Fruit fly (Drosophila melanogaster) whole organism, embryonic: ENCODE results near the gene CG34149.
A peak's percentile ranks its signal among the peaks of the same experiment; 100 is the strongest.

Experiments used
- CG10543 ChIP-seq: fragments of 200-800 bp; sonication (Bioruptor generic); optimal IDR thresholded peaks from 3 replicates; lab custom pipeline; 2017; ENCODE audit warnings: missing biosample characterization, mild to moderate bottlenecking, missing genetic modification characterization, moderate library complexity
- CG14710 ChIP-seq: fragments of 200-800 bp; sonication (Bioruptor generic); optimal IDR thresholded peaks from 3 replicates; lab custom pipeline; 2019; ENCODE audit warnings: missing biosample characterization, mild to moderate bottlenecking, missing genetic modification characterization, moderate library complexity
- CG15269 ChIP-seq: fragments of 200-800 bp; sonication (Bioruptor generic); optimal IDR thresholded peaks from 2 replicates; lab custom pipeline; 2018; ENCODE audit warnings: missing biosample characterization, mild to moderate bottlenecking, missing genetic modification characterization, moderate library complexity
- CG1832 ChIP-seq: fragments of 200-800 bp; sonication (Bioruptor generic); optimal IDR thresholded peaks from 2 replicates; lab custom pipeline; 2017; ENCODE audit warnings: missing biosample characterization, mild to moderate bottlenecking, missing genetic modification characterization, inconsistent platforms
- CG2202 ChIP-seq: fragments of 200-800 bp; sonication (Bioruptor generic); optimal IDR thresholded peaks from 2 replicates; lab custom pipeline; 2018; ENCODE audit warnings: missing biosample characterization, mild to moderate bottlenecking, missing genetic modification characterization
- CG2678 ChIP-seq: fragments of 200-800 bp; sonication (Bioruptor generic); optimal IDR thresholded peaks from 3 replicates; lab custom pipeline; 2019; ENCODE audit warnings: missing biosample characterization, mild to moderate bottlenecking, missing genetic modification characterization, moderate library complexity
- CG2875 ChIP-seq: fragments of 200-800 bp; sonication (Bioruptor generic); optimal IDR thresholded peaks from 2 replicates; lab custom pipeline; 2017; ENCODE audit warnings: missing biosample characterization, mild to moderate bottlenecking, missing genetic modification characterization, missing genetic modification reagents
- CG31224 ChIP-seq: fragments of 200-800 bp; sonication (Bioruptor generic); IDR thresholded peaks from 2 replicates; pipeline ENCODE4 v1.3.6; 2022; ENCODE audit warnings: missing biosample characterization, missing genetic modification characterization
- CG3407 ChIP-seq: fragments of 200-800 bp; sonication (Bioruptor generic); optimal IDR thresholded peaks from 2 replicates; lab custom pipeline; 2018; ENCODE audit warnings: missing biosample characterization, mild to moderate bottlenecking, missing genetic modification characterization
- CG42726 ChIP-seq: fragments of 200-800 bp; sonication (Bioruptor generic); IDR thresholded peaks from 2 replicates; pipeline ENCODE4 v1.3.6; 2022; ENCODE audit warnings: missing biosample characterization, missing genetic modification characterization; ENCODE audit not compliant: partially characterized antibody
- CG4617 ChIP-seq: fragments of 200-800 bp; sonication (Bioruptor generic); optimal IDR thresholded peaks from 3 replicates; lab custom pipeline; 2016; ENCODE audit warnings: missing biosample characterization, missing genetic modification characterization, borderline replicate concordance
- CG4820 ChIP-seq: fragments of 200-800 bp; sonication (Bioruptor generic); optimal IDR thresholded peaks from 3 replicates; lab custom pipeline; 2016; ENCODE audit warnings: missing biosample characterization, missing genetic modification characterization
- CG5180 ChIP-seq: fragments of 200-800 bp; sonication (Bioruptor generic); optimal IDR thresholded peaks from 3 replicates; lab custom pipeline; 2017; ENCODE audit warnings: missing biosample characterization, missing genetic modification characterization, mild to moderate bottlenecking, moderate library complexity, missing genetic modification reagents
- CG5953 ChIP-seq: fragments of 200-800 bp; sonication (Bioruptor generic); IDR thresholded peaks from 2 replicates; pipeline ENCODE4 v1.3.6; 2022; ENCODE audit warnings: missing biosample characterization, missing genetic modification characterization
- CG6254 ChIP-seq: fragments of 200-800 bp; sonication (Bioruptor generic); optimal IDR thresholded peaks from 3 replicates; lab custom pipeline; 2017; ENCODE audit warnings: mild to moderate bottlenecking, missing biosample characterization, missing genetic modification reagents, missing genetic modification characterization
- CG7271 ChIP-seq: fragments of 200-800 bp; sonication (Bioruptor generic); optimal IDR thresholded peaks from 2 replicates; lab custom pipeline; 2018; ENCODE audit warnings: missing biosample characterization, mild to moderate bottlenecking, missing genetic modification characterization, moderate library complexity
- Dfd ChIP-seq, 2 experiments: fragments of >200 bp; optimal IDR thresholded peaks; 2 replicates each; lab custom pipeline; 2017; ENCODE audit warnings: missing biosample characterization in 2 of 2, missing genetic modification characterization in 2 of 2
- Dip2 ChIP-seq: fragments of 200-800 bp; sonication (Bioruptor generic); IDR thresholded peaks from 2 replicates; pipeline ENCODE4 v1.3.6; 2022; ENCODE audit warnings: missing biosample characterization, missing genetic modification characterization
- Dref ChIP-seq: fragments of 200-800 bp; sonication (Bioruptor generic); IDR thresholded peaks from 2 replicates; pipeline ENCODE4 v1.3.6; 2022; ENCODE audit warnings: missing biosample characterization, missing genetic modification characterization
- Lhr ChIP-seq: fragments of 200-800 bp; sonication (Bioruptor generic); optimal IDR thresholded peaks from 3 replicates; lab custom pipeline; 2017; ENCODE audit warnings: mild to moderate bottlenecking, missing biosample characterization, missing genetic modification reagents, missing genetic modification characterization
- Lpt ChIP-seq: fragments of >200 bp; optimal IDR thresholded peaks from 2 replicates; lab custom pipeline; 2018; ENCODE audit warnings: missing biosample characterization, missing genetic modification characterization
- Meics ChIP-seq: fragments of 200-800 bp; sonication (Bioruptor generic); optimal IDR thresholded peaks from 2 replicates; lab custom pipeline; 2017; ENCODE audit warnings: missing biosample characterization, mild to moderate bottlenecking, missing genetic modification characterization
- Nf-YA ChIP-seq: fragments of 200-800 bp; sonication (Bioruptor generic); IDR thresholded peaks from 2 replicates; pipeline ENCODE4 v1.3.6; 2022; ENCODE audit warnings: missing biosample characterization, missing genetic modification characterization
- Oaz ChIP-seq: fragments of 200-800 bp; sonication (Bioruptor generic); IDR thresholded peaks from 2 replicates; pipeline ENCODE4 v1.3.6; 2022; ENCODE audit warnings: missing biosample characterization, missing genetic modification characterization
- Optix ChIP-seq: fragments of 200-800 bp; sonication (Bioruptor generic); IDR thresholded peaks from 3 replicates; pipeline ENCODE4 v1.3.6; 2022; ENCODE audit warnings: missing biosample characterization, missing genetic modification characterization
- Side ChIP-seq: fragments of 200-800 bp; sonication (Bioruptor generic); optimal IDR thresholded peaks from 2 replicates; lab custom pipeline; 2016; ENCODE audit warnings: missing biosample characterization, missing genetic modification characterization
- Xrp1 ChIP-seq: fragments of 200-800 bp; sonication (Bioruptor generic); IDR thresholded peaks from 2 replicates; pipeline ENCODE4 v1.3.6; 2022; ENCODE audit warnings: missing biosample characterization, missing genetic modification characterization
- abd-A ChIP-seq: fragments of 200-800 bp; sonication (Bioruptor generic); optimal IDR thresholded peaks from 3 replicates; lab custom pipeline; 2019; ENCODE audit warnings: missing biosample characterization, mild to moderate bottlenecking, missing genetic modification characterization, moderate library complexity
- ase ChIP-seq: fragments of 200-800 bp; sonication (Bioruptor generic); IDR thresholded peaks from 3 replicates; pipeline ENCODE4 v1.3.6; 2022; ENCODE audit warnings: missing biosample characterization, missing genetic modification characterization
- bbx ChIP-seq: fragments of 200-800 bp; sonication (Bioruptor generic); IDR thresholded peaks from 2 replicates; pipeline ENCODE4 v1.3.6; 2022; ENCODE audit warnings: missing biosample characterization, missing genetic modification characterization; ENCODE audit not compliant: partially characterized antibody
- cg ChIP-seq: fragments of 200-800 bp; sonication (Bioruptor generic); optimal IDR thresholded peaks from 3 replicates; lab custom pipeline; 2019; ENCODE audit warnings: missing biosample characterization, mild to moderate bottlenecking, missing genetic modification characterization, moderate library complexity
- chm ChIP-seq: fragments of 200-800 bp; sonication (Bioruptor generic); IDR thresholded peaks from 2 replicates; pipeline ENCODE4 v1.3.6; 2022; ENCODE audit warnings: missing biosample characterization, missing genetic modification characterization
- cwo ChIP-seq: fragments of 200-800 bp; sonication (Bioruptor generic); optimal IDR thresholded peaks from 3 replicates; lab custom pipeline; 2017; ENCODE audit warnings: missing biosample characterization, missing genetic modification characterization, mild to moderate bottlenecking, moderate library complexity, missing genetic modification reagents
- dmrt11E ChIP-seq: fragments of 200-800 bp; sonication (Bioruptor generic); optimal IDR thresholded peaks from 3 replicates; lab custom pipeline; 2018; ENCODE audit warnings: missing biosample characterization, mild to moderate bottlenecking, missing genetic modification characterization, moderate library complexity
- dmrt99B ChIP-seq: fragments of 200-800 bp; sonication (Bioruptor generic); optimal IDR thresholded peaks from 2 replicates; lab custom pipeline; 2018; ENCODE audit warnings: missing biosample characterization, mild to moderate bottlenecking, missing genetic modification characterization, moderate library complexity
- esg ChIP-seq: fragments of 200-800 bp; sonication (Bioruptor generic); conservative IDR thresholded peaks from 2 replicates; pipeline ENCODE4 v1.3.6; 2022; ENCODE audit warnings: missing biosample characterization, missing genetic modification characterization
- gfzf ChIP-seq: fragments of 200-800 bp; sonication (Bioruptor generic); optimal IDR thresholded peaks from 2 replicates; lab custom pipeline; 2016; ENCODE audit warnings: missing biosample characterization, mild to moderate bottlenecking, missing genetic modification characterization, moderate library complexity
- ham ChIP-seq: fragments of 200-800 bp; sonication (Bioruptor generic); IDR thresholded peaks from 2 replicates; pipeline ENCODE4 v1.3.6; 2022; ENCODE audit warnings: missing biosample characterization, missing genetic modification characterization
- kni ChIP-seq: fragments of 200-800 bp; sonication (Bioruptor generic); optimal IDR thresholded peaks from 3 replicates; lab custom pipeline; 2017; ENCODE audit warnings: mild to moderate bottlenecking, missing biosample characterization, missing genetic modification reagents, missing genetic modification characterization
- lab ChIP-seq: fragments of 200-800 bp; sonication (Bioruptor generic); optimal IDR thresholded peaks from 3 replicates; lab custom pipeline; 2017; ENCODE audit warnings: missing biosample characterization, missing genetic modification characterization, mild to moderate bottlenecking, moderate library complexity, missing genetic modification reagents
- org-1 ChIP-seq: fragments of 200-800 bp; sonication (Bioruptor generic); optimal IDR thresholded peaks from 2 replicates; lab custom pipeline; 2017; ENCODE audit warnings: missing biosample characterization, missing genetic modification characterization
- pan ChIP-seq, 4 experiments: fragments of >200 bp in 3 of 4; fragments of 200-800 bp in 1 of 4; sonication (Bioruptor generic) in 1 of 4; optimal IDR thresholded peaks in 3 of 4; IDR thresholded peaks in 1 of 4; 2 replicates each; pipeline versions ENCODE4 v1.3.6 to Lab custom; 2017 to 2022; ENCODE audit warnings: missing biosample characterization in 2 of 4, missing genetic modification characterization in 2 of 4, mixed read lengths in 1 of 4
- phol ChIP-seq: fragments of 200-800 bp; sonication (Bioruptor generic); optimal IDR thresholded peaks from 3 replicates; lab custom pipeline; 2018; ENCODE audit warnings: missing biosample characterization, mild to moderate bottlenecking, missing genetic modification characterization, moderate library complexity
- row ChIP-seq: fragments of 200-800 bp; sonication (Bioruptor generic); IDR thresholded peaks from 3 replicates; pipeline ENCODE4 v1.3.6; 2022; ENCODE audit warnings: missing biosample characterization, missing genetic modification characterization
- sd ChIP-seq: fragments of 200-800 bp; sonication (Bioruptor generic); optimal IDR thresholded peaks from 3 replicates; lab custom pipeline; 2018; ENCODE audit warnings: missing biosample characterization, mild to moderate bottlenecking, missing genetic modification characterization, moderate library complexity
- tio ChIP-seq: fragments of 200-800 bp; sonication (Bioruptor generic); optimal IDR thresholded peaks from 2 replicates; lab custom pipeline; 2017; ENCODE audit warnings: missing biosample characterization, missing genetic modification characterization, inconsistent platforms
- ttk ChIP-seq: fragments of 200-800 bp; sonication (Bioruptor generic); IDR thresholded peaks from 2 replicates; pipeline ENCODE4 v2.1.2; 2022; ENCODE audit warnings: missing biosample characterization, missing genetic modification characterization
- usp ChIP-seq: fragments of >200 bp; optimal IDR thresholded peaks from 2 replicates; lab custom pipeline; 2017; ENCODE audit warnings: missing biosample characterization, missing genetic modification characterization
- vvl ChIP-seq: fragments of 200-800 bp; sonication (Bioruptor generic); IDR thresholded peaks from 2 replicates; pipeline ENCODE4 v1.3.6; 2022; ENCODE audit warnings: missing biosample characterization, missing genetic modification characterization
- wor ChIP-seq: fragments of 200-800 bp; sonication (Bioruptor generic); IDR thresholded peaks from 2 replicates; pipeline ENCODE4 v1.3.6; 2022; ENCODE audit warnings: missing biosample characterization, missing genetic modification characterization

Gene CG34149

DNA sequence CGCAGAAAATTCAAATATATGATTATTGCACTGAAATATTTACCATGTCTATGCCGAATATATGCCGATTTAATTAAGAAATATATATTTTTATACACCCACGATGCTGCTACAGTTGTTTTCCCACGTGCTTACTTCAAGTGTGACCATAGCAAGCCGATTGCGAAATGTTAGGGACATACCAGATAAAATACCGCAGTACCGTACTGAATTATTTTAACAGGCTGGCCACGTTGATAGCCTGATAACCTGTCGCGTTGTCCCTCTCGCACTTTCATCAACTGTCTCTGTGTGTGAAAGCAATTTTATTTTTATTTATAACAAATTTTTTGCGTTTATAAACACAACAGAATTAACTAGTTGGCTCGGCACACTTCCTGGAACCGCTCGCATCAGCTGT is 41.0 kb downstream of the CG34149 start, which contains the start of the genes Nop56 and mats (continued):
- no peak for TF ChIP-seq Dip2
- TF ChIP-seq cwo (GFP tag; lab: Kevin White, UChicago): peak; percentile 63
- peak; percentile 91 for TF ChIP-seq gfzf (GFP tag; lab: Kevin White, UChicago)
- no peak for TF ChIP-seq Optix (GFP tag; lab: Robert Waterston, UW)
- no peak for TF ChIP-seq Nf-YA (GFP tag; lab: Robert Waterston, UW)
- TF ChIP-seq CG1832 (GFP tag; lab: Kevin White, UChicago): peak; percentile 33
- TF ChIP-seq abd-A (tag; lab: Kevin White, UChicago): no peak
- no peak for TF ChIP-seq ttk (GFP tag; lab: Robert Waterston, UW)
- peak; percentile 37 for TF ChIP-seq Dref
- TF ChIP-seq CG5180 (GFP tag; lab: Kevin White, UChicago): peak; percentile 64
- peak; percentile 48 for TF ChIP-seq phol
- TF ChIP-seq CG6254: no peak
- TF ChIP-seq pan (optimal IDR thresholded peaks at IDR 0.05; lab: Kevin White, UChicago): no peak
- no peak for TF ChIP-seq pan (GFP tag; optimal IDR thresholded peaks at IDR 0.05 in 1 of 2, IDR thresholded peaks at IDR 0.05 in 1 of 2)
- peak; percentile 94 for TF ChIP-seq CG4617 (GFP tag; lab: Kevin White, UChicago)
- no peak for TF ChIP-seq kni (GFP tag; lab: Kevin White, UChicago)
- TF ChIP-seq CG4820 (GFP tag; lab: Kevin White, UChicago): no peak
- TF ChIP-seq CG42726 (GFP tag; lab: Robert Waterston, UW): no peak
- TF ChIP-seq tio (GFP tag; lab: Kevin White, UChicago): no peak
- no peak for TF ChIP-seq lab (GFP tag; lab: Kevin White, UChicago)
- TF ChIP-seq Meics (GFP tag; lab: Kevin White, UChicago): no peak
- TF ChIP-seq CG2875 (GFP tag; lab: Kevin White, UChicago): no peak
- TF ChIP-seq CG7271 (tag; lab: Kevin White, UChicago): no peak
- TF ChIP-seq bbx (GFP tag; lab: Robert Waterston, UW): no peak; the same call in 1 of the 2 replicates
- no peak for TF ChIP-seq CG15269 (tag; lab: Kevin White, UChicago)
- TF ChIP-seq ase: no peak
- no peak for TF ChIP-seq CG31224 (GFP tag; lab: Robert Waterston, UW)
- peak; percentile 79 for TF ChIP-seq sd (tag; lab: Kevin White, UChicago)
- no peak for TF ChIP-seq dmrt99B (tag; lab: Kevin White, UChicago)
- no peak for TF ChIP-seq dmrt11E (tag; lab: Kevin White, UChicago)
- TF ChIP-seq row: peak; percentile 35; the same call in 1 of the 3 replicates
- no peak for TF ChIP-seq Side (GFP tag; lab: Kevin White, UChicago)
- no peak for TF ChIP-seq org-1
- TF ChIP-seq ham (GFP tag; lab: Robert Waterston, UW): no peak
- TF ChIP-seq wor (GFP tag; lab: Robert Waterston, UW): no peak
- TF ChIP-seq usp (GFP tag; lab: Kevin White, UChicago): no peak
- no peak for TF ChIP-seq CG2202 (tag; lab: Kevin White, UChicago)
- no peak for TF ChIP-seq CG10543 (GFP tag; lab: Kevin White, UChicago)
- TF ChIP-seq cg (GFP tag; lab: Kevin White, UChicago): peak; percentile 73
- no peak for TF ChIP-seq CG2678
- peak; percentile 44; the same call in 1 of the 2 replicates for TF ChIP-seq vvl (GFP tag; lab: Robert Waterston, UW)
- TF ChIP-seq Lhr (GFP tag; lab: Kevin White, UChicago): peak; percentile 45
- no peak for TF ChIP-seq CG5953
- no peak for TF ChIP-seq esg
- no peak for TF ChIP-seq CG3407 (GFP tag; lab: Kevin White, UChicago)
- TF ChIP-seq CG14710: peak; percentile 74
- TF ChIP-seq Xrp1 (GFP tag; lab: Robert Waterston, UW): no peak
- no peak for TF ChIP-seq chm (GFP tag; lab: Robert Waterston, UW)
- no peak for TF ChIP-seq Dfd (GFP tag; optimal IDR thresholded peaks at IDR 0.05; lab: Kevin White, UChicago)
- TF ChIP-seq Oaz (GFP tag; lab: Robert Waterston, UW): no peak
- no peak for TF ChIP-seq Lpt (GFP tag; lab: Kevin White, UChicago)
